Fruit fly (Drosophila melanogaster) ovary, adult (tissue): ENCODE measurements around the gene shi.

ENCODE experiments used
- CG17801 ChIP-seq: fragments of 200-800 bp; optimal IDR thresholded peaks from 2 replicates; lab custom pipeline; 2019; ENCODE audit warnings: missing biosample characterization, mild to moderate bottlenecking, missing genetic modification characterization, moderate library complexity; ENCODE audit not compliant: partially characterized antibody

shi gene

DNA sequence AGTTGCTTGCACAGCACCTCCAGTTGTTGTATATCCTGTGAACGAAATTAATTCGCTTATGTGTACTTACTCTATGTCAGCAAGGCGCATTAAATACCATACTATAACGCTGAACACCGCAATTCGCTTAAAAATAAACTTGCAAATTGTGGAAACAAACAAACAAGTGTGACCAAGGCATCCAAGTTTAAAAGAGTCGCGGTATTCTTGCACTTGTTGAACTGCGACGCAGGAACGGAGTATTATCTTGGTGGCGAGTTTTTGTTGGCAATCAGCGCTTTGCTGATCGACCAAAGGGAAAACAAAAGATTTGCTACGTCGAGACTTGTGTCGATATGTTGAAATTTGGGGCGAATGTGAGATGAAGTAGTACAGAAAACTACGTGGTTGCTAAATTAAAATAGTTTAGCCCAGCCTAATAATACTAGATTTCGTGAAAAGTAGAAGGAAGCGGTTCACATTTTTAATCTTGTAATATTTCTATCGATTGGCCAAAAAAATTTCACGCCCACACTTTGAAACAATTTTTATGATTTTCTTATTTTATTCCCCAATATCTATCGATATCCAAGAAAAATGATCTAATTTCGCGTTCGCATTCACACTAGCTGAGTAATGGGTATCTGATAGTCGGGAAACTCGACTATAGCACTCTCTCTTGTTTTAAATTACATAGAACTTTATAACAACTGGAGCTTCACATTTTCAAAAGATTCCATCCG is 41.7 kb downstream of the shi start, which contains the start of gene Ranbp16:
Gene Ranbp16 (minus strand): TSS at position 364 of the 722 bp plus-strand sequence.
- TF ChIP-seq CG17801 (GFP tag; lab: Kevin White, UChicago), result no peak

DNA sequence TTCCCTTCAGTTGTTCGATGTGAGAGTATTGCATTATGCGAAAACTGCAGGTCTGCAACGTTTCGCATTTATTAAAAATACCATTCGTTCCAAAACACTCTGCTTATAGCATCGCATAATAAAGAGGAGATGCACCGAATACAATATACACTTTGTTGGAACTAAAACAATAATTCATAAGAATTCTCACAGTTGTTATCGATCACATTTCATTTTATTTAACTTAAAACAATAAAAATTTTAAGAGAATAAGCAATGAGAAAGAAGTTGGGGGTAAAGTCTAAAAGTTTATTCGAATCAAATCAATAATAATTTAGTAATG is 42.3 kb downstream of the shi start:
- no peak for TF ChIP-seq CG17801 (GFP tag; lab: Kevin White, UChicago)

DNA sequence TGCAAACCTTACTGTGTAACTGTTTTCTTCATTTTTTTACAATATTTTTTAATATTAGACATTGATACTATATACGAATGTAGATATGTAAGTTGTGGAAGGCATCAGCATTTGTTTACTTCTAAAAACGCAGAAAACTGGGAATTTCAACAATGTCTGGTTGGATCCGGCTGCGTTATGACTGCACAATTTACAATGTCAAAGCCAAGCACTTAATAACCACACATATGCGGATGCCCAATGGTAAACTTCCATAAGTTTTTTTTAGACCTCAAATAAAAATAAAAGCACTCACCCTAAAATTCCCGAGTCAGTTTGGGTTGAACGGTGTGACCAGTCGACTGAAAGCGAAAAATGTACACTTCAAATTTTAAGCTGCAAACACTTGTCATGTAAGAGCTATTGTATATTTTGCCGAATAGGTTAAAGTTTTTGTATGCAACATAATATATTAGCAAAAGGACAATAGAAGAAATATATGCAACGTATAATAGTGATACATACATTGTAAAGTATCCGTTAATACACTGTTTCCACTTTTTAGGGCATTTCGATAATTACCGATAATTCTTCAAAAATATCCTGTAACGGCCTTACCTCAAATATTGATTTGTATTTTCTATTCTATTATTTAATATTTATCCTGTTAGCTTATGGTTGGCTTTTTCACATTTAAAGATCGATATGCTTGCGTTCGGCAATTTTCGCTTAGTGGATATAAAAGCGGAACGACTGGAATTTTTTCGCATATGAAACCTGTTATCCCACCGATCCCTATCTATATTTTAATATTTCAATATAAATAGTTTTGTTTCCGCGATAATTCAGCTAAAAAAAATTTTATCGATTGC is 48.4 kb downstream of the shi start, which contains the start of gene Stim:
Gene Stim (minus strand): TSS at position 347 of the 851 bp plus-strand sequence.
- TF ChIP-seq CG17801 (GFP tag; lab: Kevin White, UChicago), result no peak

DNA sequence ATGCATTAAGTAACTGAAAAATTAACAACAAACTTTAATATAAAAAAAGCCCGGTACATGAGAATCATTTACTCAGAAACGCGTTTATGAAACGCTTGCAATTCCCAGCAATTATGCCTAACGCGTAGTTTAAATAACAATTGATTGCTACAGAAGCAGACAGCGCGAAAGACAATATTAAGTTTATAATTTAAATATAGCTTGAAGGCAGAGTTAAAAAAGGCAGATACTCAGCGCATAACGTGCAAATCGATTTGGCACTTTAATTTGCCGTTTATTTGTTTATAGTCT is 49.0 kb downstream of the shi start, which contains the start of gene CG8924:
Gene CG8924 (plus strand): TSS at position 122 of the 291 bp plus-strand sequence.
- no peak for TF ChIP-seq CG17801 (GFP tag; lab: Kevin White, UChicago)

DNA sequence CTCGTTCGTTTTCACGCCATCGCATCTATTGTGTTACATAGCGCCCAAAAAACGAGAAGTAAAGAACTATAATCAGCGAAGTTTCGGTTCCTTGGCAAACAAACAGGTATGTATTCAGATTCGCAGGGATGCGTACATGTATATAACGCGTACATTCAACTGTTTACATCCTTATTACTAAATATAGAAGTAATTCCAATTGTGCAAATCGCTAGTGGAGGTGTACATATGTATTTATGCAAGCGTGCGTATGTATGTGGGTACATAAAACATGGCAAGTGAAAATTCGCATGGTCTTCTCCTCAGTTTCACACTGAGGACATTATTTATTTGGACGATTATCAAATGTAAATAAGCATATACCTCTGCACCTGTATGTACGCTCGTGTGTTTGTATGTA is 49.6 kb downstream of the shi start:
- no peak for TF ChIP-seq CG17801 (GFP tag; lab: Kevin White, UChicago)

- TF ChIP-seq CG17801 (GFP tag; lab: Kevin White, UChicago), result no peak
Measured at dm6 chrX:15944735-15945323, 52.9 kb downstream of the shi start, which contains the start of gene Rrp47. Gene Rrp47 (plus strand): TSS chrX:15944897.

DNA sequence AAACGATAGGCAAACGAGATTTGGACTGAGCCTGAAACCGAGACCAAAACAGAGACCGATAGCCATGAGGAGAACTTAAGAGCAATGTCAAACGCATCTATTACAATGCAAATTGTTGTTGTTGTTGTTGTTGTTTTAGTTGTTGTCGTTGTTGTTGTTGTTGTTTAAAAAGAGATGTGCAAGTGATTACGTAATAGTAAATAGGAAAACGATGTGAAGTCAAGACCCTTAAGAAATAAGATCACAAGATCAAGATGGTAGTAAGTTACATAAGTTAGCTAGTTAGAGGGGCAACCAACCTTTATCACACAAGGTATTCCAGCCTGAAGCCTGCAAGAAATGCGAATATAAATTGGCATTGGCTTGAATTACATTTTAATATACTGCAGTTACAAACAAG is 58.1 kb downstream of the shi start:
- no peak for TF ChIP-seq CG17801 (GFP tag; lab: Kevin White, UChicago)
